Fruit fly (Drosophila melanogaster) whole organism, embryonic: ENCODE data around the gene rt.

ENCODE experiments used
- CG10366 ChIP-seq: fragments of 200-800 bp; sonication (Bioruptor generic); IDR thresholded peaks from 2 replicates; pipeline ENCODE4 v1.3.6; 2022; ENCODE audit warnings: missing biosample characterization, missing genetic modification characterization
- CG16863 ChIP-seq: fragments of 200-800 bp; sonication (Bioruptor generic); optimal IDR thresholded peaks from 3 replicates; lab custom pipeline; 2016; ENCODE audit warnings: missing biosample characterization, missing genetic modification characterization
- CG6791 ChIP-seq: fragments of 200-800 bp; sonication (Bioruptor generic); IDR thresholded peaks from 3 replicates; pipeline ENCODE4 v1.3.6; 2022; ENCODE audit warnings: missing biosample characterization, missing genetic modification characterization; ENCODE audit not compliant: partially characterized antibody
- CG8924 ChIP-seq: fragments of 200-800 bp; optimal IDR thresholded peaks from 3 replicates; lab custom pipeline; 2019; ENCODE audit warnings: missing biosample characterization, mild to moderate bottlenecking, missing genetic modification characterization, moderate library complexity
- Dll ChIP-seq: fragments of 200-800 bp; sonication (Bioruptor generic); IDR thresholded peaks from 4 replicates; pipeline ENCODE4 v1.3.6; 2022; ENCODE audit warnings: missing biosample characterization, missing genetic modification characterization; ENCODE audit not compliant: partially characterized antibody
- Hand ChIP-seq: fragments of 200-800 bp; sonication (Bioruptor generic); optimal IDR thresholded peaks from 2 replicates; lab custom pipeline; 2017; ENCODE audit warnings: mild to moderate bottlenecking, missing biosample characterization, missing genetic modification reagents, missing genetic modification characterization
- Mrtf ChIP-seq: fragments of 200-800 bp; sonication (Bioruptor generic); IDR thresholded peaks from 3 replicates; pipeline ENCODE4 v1.3.6; 2022; ENCODE audit warnings: missing biosample characterization, missing genetic modification characterization
- bsh ChIP-seq, 2 experiments: fragments of 200-800 bp; sonication (Bioruptor generic); optimal IDR thresholded peaks; 2 replicates each; lab custom pipeline; 2017 to 2018; ENCODE audit warnings: mild to moderate bottlenecking in 2 of 2, missing biosample characterization in 2 of 2, missing genetic modification characterization in 2 of 2, moderate library complexity in 1 of 2
- cas ChIP-seq: fragments of 200-800 bp; sonication (Bioruptor generic); IDR thresholded peaks from 2 replicates; pipeline ENCODE4 v1.3.6; 2022; ENCODE audit warnings: missing biosample characterization, missing genetic modification characterization
- hth ChIP-seq: fragments of >200 bp; optimal IDR thresholded peaks from 2 replicates; lab custom pipeline; 2017; ENCODE audit warnings: inconsistent platforms
- pho ChIP-seq: fragments of 200-800 bp; sonication (Bioruptor generic); optimal IDR thresholded peaks from 2 replicates; lab custom pipeline; 2016; ENCODE audit warnings: missing biosample characterization, missing genetic modification characterization
- pum ChIP-seq: fragments of 200-800 bp; sonication (Bioruptor generic); optimal IDR thresholded peaks from 2 replicates; lab custom pipeline; 2016; ENCODE audit warnings: missing biosample characterization, missing genetic modification characterization
- shn ChIP-seq: fragments of 200-800 bp; sonication (Bioruptor generic); optimal IDR thresholded peaks from 3 replicates; lab custom pipeline; 2016; ENCODE audit warnings: missing biosample characterization, missing genetic modification characterization
- zen2 ChIP-seq: fragments of 200-800 bp; sonication (Bioruptor generic); IDR thresholded peaks from 3 replicates; pipeline ENCODE4 v1.3.6; 2022; ENCODE audit warnings: missing biosample characterization, missing genetic modification characterization; ENCODE audit not compliant: partially characterized antibody

- TF ChIP-seq CG10366 (GFP tag; lab: Robert Waterston, UW) = no peak
- TF ChIP-seq Dll (GFP tag; lab: Robert Waterston, UW) = no peak
- TF ChIP-seq Hand (GFP tag; lab: Kevin White, UChicago) = no peak
- TF ChIP-seq bsh (GFP tag; optimal IDR thresholded peaks at IDR 0.05; lab: Kevin White, UChicago) = peak in 1 of 2 experiments; percentile 73
- no peak for TF ChIP-seq pum (GFP tag; lab: Kevin White, UChicago)
- peak; percentile 44 for TF ChIP-seq CG8924 (tag; lab: Kevin White, UChicago)
- no peak for TF ChIP-seq cas (GFP tag; lab: Robert Waterston, UW)
- no peak for TF ChIP-seq Mrtf (GFP tag; lab: Robert Waterston, UW)
- TF ChIP-seq pho (GFP tag; lab: Kevin White, UChicago) = no peak
- no peak for TF ChIP-seq zen2
- TF ChIP-seq shn (GFP tag; lab: Kevin White, UChicago) = no peak
- no peak for TF ChIP-seq CG16863 (GFP tag; lab: Kevin White, UChicago)
- TF ChIP-seq hth (lab: Kevin White, UChicago) = no peak
- TF ChIP-seq CG6791 (GFP tag; lab: Robert Waterston, UW) = no peak
Measured at dm6 chr3L:11551949-11552348, 35.6 kb downstream of the rt start.
